Fruit fly (Drosophila melanogaster): ENCODE measurements around the gene CG31207.

dm6 chr3R:21064000-21064924, 17.4 kb upstream of the CG31207 start, which contains the start of gene Cortactin:
- no peak for TF ChIP-seq CG33017 (tag; optimal IDR thresholded peaks at IDR 0.05)
- peak; percentile 73 for TF ChIP-seq kay (GFP tag; ENCODE audit: borderline replicate concordance)
- TF ChIP-seq CG7101 (tag; optimal IDR thresholded peaks at IDR 0.05) = no peak
- TF ChIP-seq pad (GFP tag; optimal IDR thresholded peaks at IDR 0.05) = peak; percentile 88
- TF ChIP-seq toe (GFP tag; optimal IDR thresholded peaks at IDR 0.05) = no peak
- TF ChIP-seq Hr96 (GFP tag; optimal IDR thresholded peaks at IDR 0.05) = no peak
- no peak for TF ChIP-seq CG7045 (GFP tag; optimal IDR thresholded peaks at IDR 0.05)
- peak; percentile 15 for TF ChIP-seq CG1620 (GFP tag; optimal IDR thresholded peaks at IDR 0.05)
- peak; percentile 3 for TF ChIP-seq cic (GFP tag; optimal IDR thresholded peaks at IDR 0.05)
- TF ChIP-seq Crg-1 (GFP tag; optimal IDR thresholded peaks at IDR 0.05) = no peak

All from whole organism, adult.